Fruit fly (Drosophila melanogaster) whole organism, prepupa: ENCODE data around the gene CG33111.

ENCODE experiments used
- Blimp-1 ChIP-seq: fragments of 200-800 bp; sonication (Bioruptor generic); optimal IDR thresholded peaks from 3 replicates; lab custom pipeline; 2017; ENCODE audit warnings: missing biosample characterization, missing genetic modification characterization, mild to moderate bottlenecking, moderate library complexity, missing genetic modification reagents
- CG10631 ChIP-seq: fragments of 200-800 bp; sonication (Bioruptor generic); optimal IDR thresholded peaks from 2 replicates; lab custom pipeline; 2016; ENCODE audit warnings: missing biosample characterization, missing genetic modification characterization
- CG10669 ChIP-seq: fragments of 200-800 bp; sonication (Bioruptor generic); optimal IDR thresholded peaks from 3 replicates; lab custom pipeline; 2018; ENCODE audit warnings: missing biosample characterization, mild to moderate bottlenecking, missing genetic modification characterization, moderate library complexity
- CG11294 ChIP-seq: fragments of 200-800 bp; sonication (Bioruptor generic); IDR thresholded peaks from 2 replicates; pipeline ENCODE4 v1.3.6; 2022; ENCODE audit warnings: missing biosample characterization, missing genetic modification characterization
- CG11902 ChIP-seq: fragments of 200-800 bp; sonication (Bioruptor generic); optimal IDR thresholded peaks from 3 replicates; lab custom pipeline; 2016; ENCODE audit warnings: missing biosample characterization, missing genetic modification characterization
- CG15336 ChIP-seq: fragments of 200-800 bp; sonication (Bioruptor generic); IDR thresholded peaks from 2 replicates; pipeline ENCODE4 v1.3.6; 2022; ENCODE audit warnings: missing biosample characterization, missing genetic modification characterization
- CG1621 ChIP-seq: fragments of 200-800 bp; sonication (Bioruptor generic); optimal IDR thresholded peaks from 3 replicates; lab custom pipeline; 2018; ENCODE audit warnings: missing biosample characterization, mild to moderate bottlenecking, missing genetic modification characterization
- CG16779 ChIP-seq: fragments of 200-800 bp; sonication (Bioruptor generic); optimal IDR thresholded peaks from 3 replicates; lab custom pipeline; 2017; ENCODE audit warnings: missing biosample characterization, mild to moderate bottlenecking, missing genetic modification characterization
- CG3032 ChIP-seq: fragments of 200-800 bp; optimal IDR thresholded peaks from 2 replicates; lab custom pipeline; 2019; ENCODE audit warnings: missing biosample characterization, mild to moderate bottlenecking, missing genetic modification characterization, moderate library complexity
- CG31627 ChIP-seq: fragments of 200-800 bp; sonication (Bioruptor generic); optimal IDR thresholded peaks from 3 replicates; lab custom pipeline; 2016; ENCODE audit warnings: missing biosample characterization, missing genetic modification characterization
- CG32006 ChIP-seq: fragments of 200-800 bp; sonication (Bioruptor generic); optimal IDR thresholded peaks from 3 replicates; lab custom pipeline; 2017; ENCODE audit warnings: missing biosample characterization, mild to moderate bottlenecking, missing genetic modification characterization
- CG34406 ChIP-seq: fragments of 200-800 bp; sonication (Bioruptor generic); optimal IDR thresholded peaks from 3 replicates; lab custom pipeline; 2016; ENCODE audit warnings: missing biosample characterization, missing genetic modification characterization
- CG3919 ChIP-seq: fragments of 200-800 bp; sonication (Bioruptor generic); optimal IDR thresholded peaks from 3 replicates; lab custom pipeline; 2016; ENCODE audit warnings: missing biosample characterization, missing genetic modification characterization
- CG4318 ChIP-seq: fragments of 200-800 bp; sonication (Bioruptor generic); optimal IDR thresholded peaks from 3 replicates; lab custom pipeline; 2017; ENCODE audit warnings: missing biosample characterization, mild to moderate bottlenecking, missing genetic modification characterization
- CG6276 ChIP-seq: fragments of 200-800 bp; sonication (Bioruptor generic); optimal IDR thresholded peaks from 2 replicates; lab custom pipeline; 2017; ENCODE audit warnings: missing biosample characterization, mild to moderate bottlenecking, missing genetic modification characterization
- CG6792 ChIP-seq: fragments of 200-800 bp; sonication (Bioruptor generic); optimal IDR thresholded peaks from 3 replicates; lab custom pipeline; 2016; ENCODE audit warnings: missing biosample characterization, missing genetic modification characterization
- CG6808 ChIP-seq: fragments of 200-800 bp; sonication (Bioruptor generic); optimal IDR thresholded peaks from 3 replicates; lab custom pipeline; 2017; ENCODE audit warnings: missing biosample characterization, missing genetic modification characterization, mild to moderate bottlenecking, moderate library complexity, missing genetic modification reagents
- CG6854 ChIP-seq: fragments of 200-800 bp; sonication (Bioruptor generic); optimal IDR thresholded peaks from 2 replicates; lab custom pipeline; 2017; ENCODE audit warnings: missing biosample characterization, mild to moderate bottlenecking, missing genetic modification characterization
- CG7368 ChIP-seq: fragments of 200-800 bp; sonication (Bioruptor generic); optimal IDR thresholded peaks from 3 replicates; lab custom pipeline; 2016; ENCODE audit warnings: missing biosample characterization, missing genetic modification characterization
- CG8119 ChIP-seq: fragments of 200-800 bp; sonication (Bioruptor generic); IDR thresholded peaks from 3 replicates; pipeline ENCODE4 v1.3.6; 2022; ENCODE audit warnings: missing biosample characterization, missing genetic modification characterization
- CG8319 ChIP-seq: fragments of 200-800 bp; sonication (Bioruptor generic); optimal IDR thresholded peaks from 3 replicates; lab custom pipeline; 2016; ENCODE audit warnings: missing biosample characterization, missing genetic modification characterization
- CG8632 ChIP-seq: fragments of 200-800 bp; sonication (Bioruptor generic); optimal IDR thresholded peaks from 3 replicates; lab custom pipeline; 2016; ENCODE audit warnings: missing biosample characterization, missing genetic modification characterization
- Eip75B ChIP-seq: fragments of 200-800 bp; sonication (Bioruptor generic); optimal IDR thresholded peaks from 3 replicates; lab custom pipeline; 2016; ENCODE audit warnings: missing biosample characterization, missing genetic modification characterization
- Eip93F ChIP-seq: fragments of 200-800 bp; sonication (Bioruptor generic); optimal IDR thresholded peaks from 2 replicates; lab custom pipeline; 2016; ENCODE audit warnings: missing biosample characterization, mild to moderate bottlenecking, missing genetic modification characterization
- Ets21C ChIP-seq: fragments of 200-800 bp; sonication (Bioruptor generic); optimal IDR thresholded peaks from 3 replicates; lab custom pipeline; 2016; ENCODE audit warnings: missing biosample characterization, missing genetic modification characterization
- Gug ChIP-seq: fragments of 200-800 bp; sonication (Bioruptor generic); IDR thresholded peaks from 2 replicates; pipeline ENCODE4 v1.3.6; 2022; ENCODE audit warnings: missing biosample characterization, missing genetic modification characterization
- Hr38 ChIP-seq: sonication (Bioruptor generic); optimal IDR thresholded peaks from 2 replicates; lab custom pipeline; 2016; ENCODE audit warnings: missing biosample characterization, missing genetic modification characterization
- Hr39 ChIP-seq: fragments of 200-800 bp; sonication (Bioruptor generic); optimal IDR thresholded peaks from 2 replicates; lab custom pipeline; 2016; ENCODE audit warnings: missing biosample characterization, missing genetic modification characterization
- Lpt ChIP-seq: fragments of 200-800 bp; sonication (Bioruptor generic); optimal IDR thresholded peaks from 3 replicates; lab custom pipeline; 2016; ENCODE audit warnings: missing biosample characterization, missing genetic modification characterization
- Met ChIP-seq: fragments of 200-800 bp; sonication (Bioruptor generic); optimal IDR thresholded peaks from 3 replicates; lab custom pipeline; 2016; ENCODE audit warnings: missing biosample characterization, missing genetic modification characterization
- OdsH ChIP-seq: fragments of 200-800 bp; sonication (Bioruptor generic); optimal IDR thresholded peaks from 3 replicates; lab custom pipeline; 2016; ENCODE audit warnings: missing biosample characterization, missing genetic modification characterization
- Smox ChIP-seq: fragments of 200-800 bp; sonication (Bioruptor generic); optimal IDR thresholded peaks from 3 replicates; lab custom pipeline; 2016; ENCODE audit warnings: missing biosample characterization, missing genetic modification characterization
- Sox102F ChIP-seq: fragments of 200-800 bp; sonication (Bioruptor generic); optimal IDR thresholded peaks from 2 replicates; lab custom pipeline; 2016; ENCODE audit warnings: missing biosample characterization, mild to moderate bottlenecking, missing genetic modification characterization
- Sox14 ChIP-seq: fragments of 200-800 bp; sonication (Bioruptor generic); optimal IDR thresholded peaks from 3 replicates; lab custom pipeline; 2016; ENCODE audit warnings: missing biosample characterization, missing genetic modification characterization
- Sox15 ChIP-seq: fragments of 200-800 bp; sonication (Bioruptor generic); optimal IDR thresholded peaks from 3 replicates; lab custom pipeline; 2016; ENCODE audit warnings: missing biosample characterization, missing genetic modification characterization
- cyc ChIP-seq: fragments of 200-800 bp; sonication (Bioruptor generic); optimal IDR thresholded peaks from 3 replicates; lab custom pipeline; 2016; ENCODE audit warnings: missing biosample characterization, missing genetic modification characterization
- dac ChIP-seq: fragments of 200-800 bp; sonication (Bioruptor generic); optimal IDR thresholded peaks from 2 replicates; lab custom pipeline; 2017; ENCODE audit warnings: missing biosample characterization, mild to moderate bottlenecking, missing genetic modification characterization
- dsx ChIP-seq: fragments of 200-800 bp; optimal IDR thresholded peaks from 3 replicates; lab custom pipeline; 2019; ENCODE audit warnings: missing biosample characterization, mild to moderate bottlenecking, missing genetic modification characterization, moderate library complexity; ENCODE audit not compliant: poor library complexity, severe bottlenecking
- eg ChIP-seq: fragments of 200-800 bp; sonication (Bioruptor generic); IDR thresholded peaks from 3 replicates; pipeline ENCODE4 v1.3.6; 2022; ENCODE audit warnings: missing biosample characterization, missing genetic modification characterization
- esn ChIP-seq: fragments of 200-800 bp; sonication (Bioruptor generic); optimal IDR thresholded peaks from 2 replicates; lab custom pipeline; 2016; ENCODE audit warnings: missing biosample characterization, mild to moderate bottlenecking, missing genetic modification characterization, moderate library complexity
- fd59A ChIP-seq: fragments of 200-800 bp; sonication (Bioruptor generic); optimal IDR thresholded peaks from 2 replicates; lab custom pipeline; 2017; ENCODE audit warnings: missing biosample characterization, mild to moderate bottlenecking, missing genetic modification characterization, missing genetic modification reagents
- fd85E ChIP-seq: fragments of 200-800 bp; sonication (Bioruptor generic); optimal IDR thresholded peaks from 3 replicates; lab custom pipeline; 2016; ENCODE audit warnings: missing biosample characterization, missing genetic modification characterization
- fkh ChIP-seq: fragments of 200-800 bp; sonication (Bioruptor generic); optimal IDR thresholded peaks from 3 replicates; lab custom pipeline; 2017; ENCODE audit warnings: missing biosample characterization, mild to moderate bottlenecking, missing genetic modification characterization, moderate library complexity
- pdm3 ChIP-seq: fragments of 200-800 bp; sonication (Bioruptor generic); optimal IDR thresholded peaks from 3 replicates; lab custom pipeline; 2016; ENCODE audit warnings: missing biosample characterization, missing genetic modification characterization
- salr ChIP-seq, 2 experiments: fragments of 200-800 bp; sonication (Bioruptor generic); optimal IDR thresholded peaks; 3 replicates each; lab custom pipeline; 2016 to 2018; ENCODE audit warnings: missing biosample characterization in 2 of 2, missing genetic modification characterization in 2 of 2, mild to moderate bottlenecking in 1 of 2
- spab ChIP-seq: fragments of 200-800 bp; sonication (Bioruptor generic); optimal IDR thresholded peaks from 2 replicates; lab custom pipeline; 2017; ENCODE audit warnings: missing biosample characterization, mild to moderate bottlenecking, missing genetic modification characterization, missing genetic modification reagents
- ss ChIP-seq, 2 experiments: fragments of 200-800 bp; sonication (Bioruptor generic); optimal IDR thresholded peaks; 2 replicates in 1 of 2; 3 replicates in 1 of 2; lab custom pipeline; 2017 to 2018; ENCODE audit warnings: mild to moderate bottlenecking in 2 of 2, missing biosample characterization in 2 of 2, missing genetic modification characterization in 2 of 2, moderate library complexity in 1 of 2
- svp ChIP-seq: fragments of 200-800 bp; sonication (Bioruptor generic); peaks from one replicate; lab custom pipeline; 2016; ENCODE audit warnings: missing biosample characterization, missing genetic modification characterization

CG33111 gene

dm6 chr3R:23772808-23773207, 46.2 kb downstream of the CG33111 start, which contains the start of gene tst (continued):
- TF ChIP-seq CG10669 (GFP tag; lab: Kevin White, UChicago) (peak; percentile 84), Sox14 (GFP tag; lab: Kevin White, UChicago) (peak; percentile 78), fkh (GFP tag; lab: Kevin White, UChicago) (peak; percentile 90), CG6808 (GFP tag; lab: Kevin White, UChicago) (no peak), Lpt (peak; percentile 84), pdm3 (GFP tag; lab: Kevin White, UChicago) (peak; percentile 81), fd59A (peak; percentile 54), CG15336 (GFP tag; lab: Robert Waterston, UW) (peak; percentile 89), fd85E (GFP tag; lab: Kevin White, UChicago) (peak; percentile 10), CG6276 (GFP tag; lab: Kevin White, UChicago) (no peak), CG3919 (peak; percentile 86), Smox (GFP tag; lab: Kevin White, UChicago) (no peak)

- TF ChIP-seq CG8319 (GFP tag; lab: Kevin White, UChicago) (peak; percentile 46), cyc (GFP tag; lab: Kevin White, UChicago) (peak; percentile 72), CG4318 (GFP tag; lab: Kevin White, UChicago) (no peak), fd59A (no peak), salr (GFP tag; optimal IDR thresholded peaks at IDR 0.05; lab: Kevin White, UChicago) (peak; percentile 5 to 21), Blimp-1 (GFP tag; lab: Kevin White, UChicago) (no peak), Gug (GFP tag; lab: Robert Waterston, UW) (peak; percentile 57; the same call in 1 of the 2 replicates), fkh (GFP tag; lab: Kevin White, UChicago) (peak; percentile 88), CG6808 (GFP tag; lab: Kevin White, UChicago) (peak; percentile 14), OdsH (GFP tag; lab: Kevin White, UChicago) (peak; percentile 71), Sox15 (GFP tag; lab: Kevin White, UChicago) (peak; percentile 44), CG6792 (GFP tag; lab: Kevin White, UChicago) (peak; percentile 56), Eip75B (peak; percentile 58), CG16779 (tag; lab: Kevin White, UChicago) (no peak), Hr38 (GFP tag; lab: Kevin White, UChicago) (peak; percentile 8), svp (GFP tag; lab: Kevin White, UChicago) (no peak), dsx (GFP tag; lab: Kevin White, UChicago) (peak; percentile 43), CG11902 (GFP tag; lab: Kevin White, UChicago) (peak; percentile 45), Ets21C (GFP tag; lab: Kevin White, UChicago) (no peak), CG10631 (GFP tag; lab: Kevin White, UChicago) (peak; percentile 74), esn (GFP tag; lab: Kevin White, UChicago) (peak; percentile 84), CG34406 (GFP tag; lab: Kevin White, UChicago) (peak; percentile 60), Eip93F (GFP tag; lab: Kevin White, UChicago) (no peak), eg (GFP tag; lab: Robert Waterston, UW) (peak; percentile 73; the same call in 2 of the 3 replicates), CG3032 (peak; percentile 67), CG32006 (GFP tag; lab: Kevin White, UChicago) (peak; percentile 58), Met (GFP tag; lab: Kevin White, UChicago) (peak; percentile 70), CG31627 (GFP tag; lab: Kevin White, UChicago) (peak; percentile 79), CG7368 (peak; percentile 60), CG6854 (GFP tag; lab: Kevin White, UChicago) (peak; percentile 52), CG11294 (no peak), CG8119 (GFP tag; lab: Robert Waterston, UW) (peak; percentile 53; the same call in 1 of the 3 replicates), CG1621 (tag; lab: Kevin White, UChicago) (peak; percentile 41), CG8632 (peak; percentile 50), Sox102F (GFP tag; lab: Kevin White, UChicago) (peak; percentile 59), ss (GFP tag; optimal IDR thresholded peaks at IDR 0.05; lab: Kevin White, UChicago) (no peak), CG15336 (GFP tag; lab: Robert Waterston, UW) (peak; percentile 45; the same call in 1 of the 2 replicates), dac (GFP tag; lab: Kevin White, UChicago) (peak; percentile 45), CG10669 (GFP tag; lab: Kevin White, UChicago) (peak; percentile 50), Hr39 (peak; percentile 72), spab (GFP tag; lab: Kevin White, UChicago) (no peak), Sox14 (GFP tag; lab: Kevin White, UChicago) (peak; percentile 81)
These were observed 51.6 kb downstream of the CG33111 start, which contains the start of the genes CG10214 and CG10375 for dm6 chr3R:23767417-23767853. TSS of gene CG10214 (minus strand) at chr3R:23767488. TSS of gene CG10375 (plus strand) at chr3R:23767712.
